Worm (Caenorhabditis elegans): Measurements from ENCODE around the gene ceh-54.

ce11 chrX:6205325-6205724 is 11.3 kb upstream of the ceh-54 start:
- TF ChIP-seq skn-1 (tag; optimal IDR thresholded peaks at IDR 0.05) (no peak), nhr-11 (tag; optimal IDR thresholded peaks at IDR 0.05) (no peak), ama-1 (optimal IDR thresholded peaks at IDR 0.05) (no peak), mab-5 (tag; optimal IDR thresholded peaks at IDR 0.05) (no peak), F13H6.1 (tag; optimal IDR thresholded peaks at IDR 0.05) (no peak), lin-39 (tag; optimal IDR thresholded peaks at IDR 0.05) (no peak), nhr-6 (tag; optimal IDR thresholded peaks at IDR 0.05) (no peak)

Data from whole organism, L2 larva.